Fruit fly (Drosophila melanogaster) S2 (cell line): Measurements from ENCODE around the gene w-cup.

Experiments used
- CG8478 ChIP-seq: fragments of >200 bp; optimal IDR thresholded peaks from 2 replicates; lab custom pipeline; 2018
- CTCF ChIP-seq, 2 experiments: fragments of >200 bp; optimal IDR thresholded peaks; 2 replicates each; lab custom pipeline; 2018

dm6 chr2L:10534022-10534421, 43.6 kb downstream of the w-cup start, which contains the start of gene CG18302:
- TF ChIP-seq CTCF (optimal IDR thresholded peaks at IDR 0.05; lab: Kevin White, UChicago) (no peak), CG8478 (no peak)
